Worm (Caenorhabditis elegans): ENCODE data around the gene spot-1.

The spot-1 gene

DNA sequence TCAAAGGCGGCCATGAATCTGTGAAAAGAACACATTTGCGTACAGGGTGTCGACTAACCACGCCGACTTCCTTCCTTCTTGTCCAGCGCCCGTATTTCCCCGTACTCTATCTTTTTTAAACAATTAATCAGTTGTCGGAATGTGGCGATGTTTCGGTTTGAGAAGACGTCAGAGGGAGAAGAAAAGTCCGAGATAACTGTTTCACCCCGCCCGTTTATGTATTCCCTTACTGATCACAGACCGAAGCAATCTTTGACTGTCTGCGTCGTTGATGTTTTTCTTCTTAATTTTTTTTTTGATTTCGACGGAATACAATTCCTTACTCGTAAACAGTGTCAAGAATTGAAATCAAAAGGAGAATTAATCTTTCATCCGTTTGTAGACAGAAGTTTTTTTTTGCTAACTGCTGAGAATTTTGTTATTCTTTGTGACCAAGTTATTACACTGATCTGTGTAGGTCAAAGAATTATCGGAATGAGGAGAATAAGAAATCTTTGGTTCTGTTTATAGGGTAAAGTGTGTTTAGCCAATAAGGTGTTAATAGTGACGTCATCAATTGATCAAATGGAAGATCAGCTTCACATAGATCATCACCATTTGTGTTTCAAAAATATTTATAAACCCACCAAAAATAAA, 20.1 kb upstream of the spot-1 start:
- peak; percentile 7 for TF ChIP-seq ceh-16 (tag; optimal IDR thresholded peaks at IDR 0.05)
- no peak for TF ChIP-seq fos-1 (tag; optimal IDR thresholded peaks at IDR 0.05)
- peak; percentile 71 for TF ChIP-seq sma-9 (GFP tag; optimal IDR thresholded peaks at IDR 0.05)
- no peak for TF ChIP-seq sma-9 (tag; optimal IDR thresholded peaks at IDR 0.05)
- no peak for TF ChIP-seq F13H6.1 (tag; optimal IDR thresholded peaks at IDR 0.05)
- TF ChIP-seq nhr-21 (tag; optimal IDR thresholded peaks at IDR 0.05) = peak; percentile 10
- no peak for TF ChIP-seq zag-1 (tag; optimal IDR thresholded peaks at IDR 0.05)
- TF ChIP-seq crh-2 (tag; optimal IDR thresholded peaks at IDR 0.05) = peak; percentile 3
- peak; percentile 16 for TF ChIP-seq blmp-1 (tag; optimal IDR thresholded peaks at IDR 0.05; ENCODE audit: insufficient read depth)
- peak; percentile 45 for TF ChIP-seq sma-3 (GFP tag; optimal IDR thresholded peaks at IDR 0.05)
- peak; percentile 52 for TF ChIP-seq nhr-25 (tag; optimal IDR thresholded peaks at IDR 0.05)
- peak; percentile 28 for TF ChIP-seq nhr-10 (tag; optimal IDR thresholded peaks at IDR 0.05)
- no peak for TF ChIP-seq R02D3.7 (tag; optimal IDR thresholded peaks at IDR 0.05)

DNA sequence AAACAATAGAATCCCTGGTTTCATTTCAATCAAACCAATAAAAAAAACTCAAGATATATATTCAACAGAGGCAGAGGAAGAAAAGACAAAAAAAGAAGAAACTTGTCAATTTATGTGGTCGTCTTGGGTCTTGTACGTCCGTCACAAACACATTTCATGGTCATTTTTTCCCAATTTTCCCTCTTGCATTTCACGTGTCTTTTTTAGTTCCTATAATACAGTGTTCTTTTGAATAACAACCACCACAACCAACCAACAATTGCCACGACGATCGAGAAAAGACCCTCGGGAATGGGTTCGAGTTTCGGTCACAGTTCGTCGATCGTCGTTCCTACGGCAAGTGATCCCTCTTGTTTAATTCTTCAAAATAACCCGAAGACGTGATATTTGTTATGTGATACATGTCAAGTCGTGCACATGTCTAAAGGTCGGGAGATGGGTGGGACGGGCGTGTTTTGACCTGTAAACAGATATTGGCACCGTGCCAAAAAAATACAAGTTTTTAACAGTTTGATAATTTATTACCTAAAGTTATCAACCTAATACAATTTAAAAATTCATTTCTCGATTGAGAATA, 19.1 kb upstream of the spot-1 start:
- TF ChIP-seq nhr-21 (tag; optimal IDR thresholded peaks at IDR 0.05) = no peak
- no peak for TF ChIP-seq R02D3.7 (tag; optimal IDR thresholded peaks at IDR 0.05)
- no peak for TF ChIP-seq Y55F3AM.14 (GFP tag; optimal IDR thresholded peaks at IDR 0.05)
- no peak for TF ChIP-seq dmd-4 (tag; optimal IDR thresholded peaks at IDR 0.05)
- no peak for TF ChIP-seq mab-5 (tag; optimal IDR thresholded peaks at IDR 0.05)
- TF ChIP-seq ztf-1 (GFP tag; conservative IDR thresholded peaks at IDR 0.05) = no peak
- no peak for TF ChIP-seq C34F6.9 (tag; optimal IDR thresholded peaks at IDR 0.05)
- no peak for TF ChIP-seq nhr-129 (tag; optimal IDR thresholded peaks at IDR 0.05)
- peak; percentile 7 for TF ChIP-seq blmp-1 (tag; optimal IDR thresholded peaks at IDR 0.05; ENCODE audit: insufficient read depth)
- no peak for TF ChIP-seq gmeb-1 (tag; optimal IDR thresholded peaks at IDR 0.05)
- TF ChIP-seq lin-39 (tag; optimal IDR thresholded peaks at IDR 0.05) = no peak
- no peak for TF ChIP-seq alr-1 (tag; optimal IDR thresholded peaks at IDR 0.05)
- TF ChIP-seq nhr-25 (tag; optimal IDR thresholded peaks at IDR 0.05) = peak; percentile 69
- peak; percentile 52 for TF ChIP-seq sem-4 (tag; optimal IDR thresholded peaks at IDR 0.05)
- TF ChIP-seq sma-3 (GFP tag; optimal IDR thresholded peaks at IDR 0.05) = no peak
- no peak for TF ChIP-seq fos-1 (tag; optimal IDR thresholded peaks at IDR 0.05)
- no peak for TF ChIP-seq sma-9 (GFP tag; optimal IDR thresholded peaks at IDR 0.05)
- TF ChIP-seq sma-9 (tag; optimal IDR thresholded peaks at IDR 0.05) = no peak
- no peak for TF ChIP-seq ceh-82 (tag; optimal IDR thresholded peaks at IDR 0.05)
- TF ChIP-seq ztf-11 (tag; optimal IDR thresholded peaks at IDR 0.05) = no peak
- TF ChIP-seq unc-55 (GFP tag; optimal IDR thresholded peaks at IDR 0.05) = no peak
- TF ChIP-seq nhr-77 (tag; optimal IDR thresholded peaks at IDR 0.05) = no peak
- TF ChIP-seq nhr-237 (tag; optimal IDR thresholded peaks at IDR 0.05) = no peak
- no peak for TF ChIP-seq ZK546.5 (tag; optimal IDR thresholded peaks at IDR 0.05)
- no peak for TF ChIP-seq mdl-1 (tag; optimal IDR thresholded peaks at IDR 0.05)
- TF ChIP-seq lin-13 (GFP tag; optimal IDR thresholded peaks at IDR 0.05) = no peak
- TF ChIP-seq unc-39 (tag; optimal IDR thresholded peaks at IDR 0.05) = no peak
- peak in 1 of 2 experiments; percentile 13 for TF ChIP-seq lsy-2 (tag; optimal IDR thresholded peaks at IDR 0.05)
- TF ChIP-seq egl-27 (tag; optimal IDR thresholded peaks at IDR 0.05) = no peak
- TF ChIP-seq crh-2 (tag; optimal IDR thresholded peaks at IDR 0.05) = peak; percentile 56
- TF ChIP-seq nhr-23 (tag; optimal IDR thresholded peaks at IDR 0.05) = no peak
- no peak for TF ChIP-seq ztf-4 (tag; optimal IDR thresholded peaks at IDR 0.05)
- no peak for TF ChIP-seq nhr-11 (tag; optimal IDR thresholded peaks at IDR 0.05)
- TF ChIP-seq aly-2 (tag; optimal IDR thresholded peaks at IDR 0.05) = no peak
- no peak for TF ChIP-seq F13H6.1 (tag; optimal IDR thresholded peaks at IDR 0.05)
- TF ChIP-seq nhr-12 (tag; optimal IDR thresholded peaks at IDR 0.05) = no peak
- no peak for TF ChIP-seq peb-1 (tag; optimal IDR thresholded peaks at IDR 0.05)
